Worm (Caenorhabditis elegans) whole organism, L4 larva: ENCODE results near the gene str-82.

Experiments used
- F10B5.3 ChIP-seq: sonication (generic microtip); optimal IDR thresholded peaks from 2 replicates; lab custom pipeline; 2016; ENCODE audit warnings: mild to moderate bottlenecking, missing genetic modification characterization, missing compliant biosample characterization
- F49E8.2 ChIP-seq: sonication (generic microtip); optimal IDR thresholded peaks from 2 replicates; lab custom pipeline; 2016; ENCODE audit warnings: missing compliant biosample characterization, mild to moderate bottlenecking, missing genetic modification characterization, borderline replicate concordance
- ama-1 ChIP-seq: fragments of 150-350 bp; optimal IDR thresholded peaks from 2 replicates; lab custom pipeline; 2014; ENCODE audit warnings: inconsistent platforms, mixed read lengths
- ceh-32 ChIP-seq: sonication (generic microtip); optimal IDR thresholded peaks from 2 replicates; lab custom pipeline; 2016; ENCODE audit warnings: mild to moderate bottlenecking, missing genetic modification characterization, missing compliant biosample characterization; ENCODE audit not compliant: poor library complexity
- ceh-44 ChIP-seq: fragments of 200-800 bp; sonication (Bioruptor generic); IDR thresholded peaks from 2 replicates; pipeline ENCODE4 v1.3.6; 2022; ENCODE audit warnings: missing genetic modification reagents, missing genetic modification characterization, missing compliant biosample characterization
- lin-1 ChIP-seq: fragments of 200-800 bp; sonication (Bioruptor generic); IDR thresholded peaks from 2 replicates; pipeline ENCODE4 v1.3.6; 2022; ENCODE audit warnings: missing genetic modification reagents, missing genetic modification characterization, missing compliant biosample characterization
- lir-3 ChIP-seq: sonication (generic microtip); optimal IDR thresholded peaks from 2 replicates; lab custom pipeline; 2016; ENCODE audit warnings: mild to moderate bottlenecking, missing genetic modification characterization, missing compliant biosample characterization
- lsy-2 ChIP-seq, 2 experiments: fragments of 150-350 bp in 1 of 2; sonication (generic microtip) in 1 of 2; optimal IDR thresholded peaks; 2 replicates each; lab custom pipeline; 2014 to 2017; ENCODE audit warnings: missing biosample characterization in 2 of 2, missing genetic modification characterization in 2 of 2

- no peak for TF ChIP-seq lsy-2 (tag; optimal IDR thresholded peaks at IDR 0.05; lab: Kevin White, UChicago)
- no peak for TF ChIP-seq ceh-44
- no peak for TF ChIP-seq lin-1
- TF ChIP-seq F49E8.2 (tag; lab: Kevin White, UChicago) = no peak
- no peak for TF ChIP-seq F10B5.3 (tag; lab: Kevin White, UChicago)
- no peak for TF ChIP-seq lir-3 (tag; lab: Kevin White, UChicago)
- TF ChIP-seq ama-1 (lab: Kevin White, UChicago) = no peak
- no peak for TF ChIP-seq ceh-32 (tag; lab: Kevin White, UChicago)
These were observed 24.7 kb upstream of the str-82 start, which contains the start of gene dach-1 for ce11 chrV:3949723-3950122.
